Fruit fly (Drosophila melanogaster) whole organism, embryonic: Measurements from ENCODE around the gene CG14258.
A peak's percentile ranks its signal among the peaks of the same experiment; 100 is the strongest.

Source experiments
- Adf1 ChIP-seq: fragments of 200-800 bp; sonication (Bioruptor generic); IDR thresholded peaks from 2 replicates; pipeline ENCODE4 v1.3.6; 2022; ENCODE audit warnings: missing biosample characterization, missing genetic modification characterization
- Antp ChIP-seq: fragments of 200-800 bp; sonication (Bioruptor generic); optimal IDR thresholded peaks from 3 replicates; lab custom pipeline; 2016; ENCODE audit warnings: missing biosample characterization, missing genetic modification characterization
- BtbVII ChIP-seq: fragments of 200-800 bp; sonication (Bioruptor generic); optimal IDR thresholded peaks from 3 replicates; lab custom pipeline; 2017; ENCODE audit warnings: missing biosample characterization, mild to moderate bottlenecking, missing genetic modification characterization
- CG10979 ChIP-seq: fragments of 200-800 bp; sonication (Bioruptor generic); optimal IDR thresholded peaks from 2 replicates; lab custom pipeline; 2018; ENCODE audit warnings: missing biosample characterization, mild to moderate bottlenecking, missing genetic modification characterization, moderate library complexity
- CG11696 ChIP-seq: fragments of 200-800 bp; sonication (Bioruptor generic); IDR thresholded peaks from 2 replicates; pipeline ENCODE4 v1.3.6; 2022; ENCODE audit warnings: missing biosample characterization, missing genetic modification characterization
- CG12155 ChIP-seq: fragments of 200-800 bp; sonication (Bioruptor generic); optimal IDR thresholded peaks from 3 replicates; lab custom pipeline; 2016; ENCODE audit warnings: missing biosample characterization, missing genetic modification characterization
- CG12391 ChIP-seq: fragments of 200-800 bp; sonication (Bioruptor generic); optimal IDR thresholded peaks from 3 replicates; lab custom pipeline; 2018; ENCODE audit warnings: missing biosample characterization, mild to moderate bottlenecking, missing genetic modification characterization, moderate library complexity
- CG13894 ChIP-seq: fragments of 200-800 bp; sonication (Bioruptor generic); optimal IDR thresholded peaks from 3 replicates; lab custom pipeline; 2018; ENCODE audit warnings: missing biosample characterization, mild to moderate bottlenecking, missing genetic modification characterization, moderate library complexity
- CG14050 ChIP-seq: fragments of 200-800 bp; sonication (Bioruptor generic); IDR thresholded peaks from 3 replicates; pipeline ENCODE4 v1.3.6; 2022; ENCODE audit warnings: missing biosample characterization, missing genetic modification characterization
- CG15601 ChIP-seq: fragments of 200-800 bp; sonication (Bioruptor generic); optimal IDR thresholded peaks from 3 replicates; lab custom pipeline; 2019; ENCODE audit warnings: missing biosample characterization, mild to moderate bottlenecking, missing genetic modification characterization, moderate library complexity
- CG15696 ChIP-seq: fragments of 200-800 bp; sonication (Bioruptor generic); optimal IDR thresholded peaks from 2 replicates; lab custom pipeline; 2019; ENCODE audit warnings: missing biosample characterization, mild to moderate bottlenecking, missing genetic modification characterization, moderate library complexity
- CG1602 ChIP-seq: fragments of 200-800 bp; sonication (Bioruptor generic); optimal IDR thresholded peaks from 3 replicates; lab custom pipeline; 2016; ENCODE audit warnings: missing biosample characterization, missing genetic modification characterization
- CG1792 ChIP-seq: fragments of 200-800 bp; sonication (Bioruptor generic); optimal IDR thresholded peaks from 2 replicates; lab custom pipeline; 2016; ENCODE audit warnings: missing biosample characterization, missing genetic modification characterization
- CG18011 ChIP-seq: fragments of 200-800 bp; sonication (Bioruptor generic); optimal IDR thresholded peaks from 2 replicates; lab custom pipeline; 2017; ENCODE audit warnings: missing biosample characterization, missing genetic modification characterization, mild to moderate bottlenecking, moderate library complexity, missing genotype
- CG18764 ChIP-seq: fragments of 200-800 bp; sonication (Bioruptor generic); optimal IDR thresholded peaks from 3 replicates; lab custom pipeline; 2016; ENCODE audit warnings: missing biosample characterization, missing genetic modification characterization
- CG2120 ChIP-seq: fragments of 200-800 bp; sonication (Bioruptor generic); optimal IDR thresholded peaks from 3 replicates; lab custom pipeline; 2016; ENCODE audit warnings: missing biosample characterization, missing genetic modification characterization
- CG2129 ChIP-seq: fragments of 200-800 bp; sonication (Bioruptor generic); IDR thresholded peaks from 2 replicates; pipeline ENCODE4 v1.3.6; 2022; ENCODE audit warnings: missing biosample characterization, missing genetic modification characterization; ENCODE audit not compliant: partially characterized antibody
- CG30020 ChIP-seq: fragments of 200-800 bp; optimal IDR thresholded peaks from 2 replicates; lab custom pipeline; 2019; ENCODE audit warnings: missing biosample characterization, mild to moderate bottlenecking, missing genetic modification characterization, moderate library complexity
- CG34422 ChIP-seq: fragments of 200-800 bp; sonication (Bioruptor generic); IDR thresholded peaks from 3 replicates; pipeline ENCODE4 v1.3.6; 2022; ENCODE audit warnings: missing biosample characterization, missing genetic modification characterization
- CG4820 ChIP-seq: fragments of 200-800 bp; sonication (Bioruptor generic); optimal IDR thresholded peaks from 3 replicates; lab custom pipeline; 2016; ENCODE audit warnings: missing biosample characterization, missing genetic modification characterization
- CG8359 ChIP-seq: fragments of 200-800 bp; sonication (Bioruptor generic); optimal IDR thresholded peaks from 2 replicates; lab custom pipeline; 2017; ENCODE audit warnings: missing biosample characterization, mild to moderate bottlenecking, missing genetic modification characterization, borderline replicate concordance
- CG9215 ChIP-seq: fragments of 200-800 bp; sonication (Bioruptor generic); IDR thresholded peaks from 2 replicates; pipeline ENCODE4 v1.3.6; 2022; ENCODE audit warnings: missing biosample characterization, missing genetic modification characterization
- Chrac-16 ChIP-seq: fragments of 200-800 bp; sonication (Bioruptor generic); optimal IDR thresholded peaks from 3 replicates; lab custom pipeline; 2016; ENCODE audit warnings: missing biosample characterization, missing genetic modification characterization
- CrebB ChIP-seq: fragments of 200-800 bp; sonication (Bioruptor generic); optimal IDR thresholded peaks from 3 replicates; lab custom pipeline; 2018; ENCODE audit warnings: missing biosample characterization, mild to moderate bottlenecking, missing genetic modification characterization
- Dip3 ChIP-seq: fragments of 200-800 bp; sonication (Bioruptor generic); optimal IDR thresholded peaks from 3 replicates; lab custom pipeline; 2016; ENCODE audit warnings: missing biosample characterization, missing genetic modification characterization
- Doc3 ChIP-seq: fragments of 200-800 bp; sonication (Bioruptor generic); IDR thresholded peaks from 3 replicates; pipeline ENCODE4 v1.3.6; 2022; ENCODE audit warnings: missing biosample characterization, missing genetic modification characterization; ENCODE audit not compliant: partially characterized antibody
- H2.0 ChIP-seq: fragments of 200-800 bp; sonication (Bioruptor generic); IDR thresholded peaks from 2 replicates; pipeline ENCODE4 v1.3.6; 2022; ENCODE audit warnings: missing biosample characterization, missing genetic modification characterization
- Hr78 ChIP-seq, 2 experiments: fragments of 200-800 bp in 1 of 2; fragments of >200 bp in 1 of 2; sonication (Bioruptor generic) in 1 of 2; optimal IDR thresholded peaks; 2 replicates each; lab custom pipeline; 2017 to 2019; ENCODE audit warnings: missing biosample characterization in 2 of 2, missing genetic modification characterization in 2 of 2, mild to moderate bottlenecking in 1 of 2, moderate library complexity in 1 of 2
- Hsf ChIP-seq: fragments of 200-800 bp; sonication (Bioruptor generic); optimal IDR thresholded peaks from 3 replicates; lab custom pipeline; 2016; ENCODE audit warnings: missing biosample characterization, missing genetic modification characterization
- Opbp ChIP-seq: fragments of 200-800 bp; sonication (Bioruptor generic); IDR thresholded peaks from 3 replicates; pipeline ENCODE4 v1.3.6; 2022; ENCODE audit warnings: missing biosample characterization, missing genetic modification characterization; ENCODE audit not compliant: partially characterized antibody
- Spps ChIP-seq: fragments of 200-800 bp; sonication (Bioruptor generic); optimal IDR thresholded peaks from 2 replicates; lab custom pipeline; 2018; ENCODE audit warnings: missing biosample characterization, mild to moderate bottlenecking, missing genetic modification characterization
- abd-A ChIP-seq: fragments of 200-800 bp; sonication (Bioruptor generic); optimal IDR thresholded peaks from 3 replicates; lab custom pipeline; 2019; ENCODE audit warnings: missing biosample characterization, mild to moderate bottlenecking, missing genetic modification characterization, moderate library complexity
- cas ChIP-seq: fragments of 200-800 bp; sonication (Bioruptor generic); IDR thresholded peaks from 2 replicates; pipeline ENCODE4 v1.3.6; 2022; ENCODE audit warnings: missing biosample characterization, missing genetic modification characterization
- chm ChIP-seq: fragments of 200-800 bp; sonication (Bioruptor generic); IDR thresholded peaks from 2 replicates; pipeline ENCODE4 v1.3.6; 2022; ENCODE audit warnings: missing biosample characterization, missing genetic modification characterization
- corto ChIP-seq: fragments of 200-800 bp; sonication (Bioruptor generic); optimal IDR thresholded peaks from 2 replicates; lab custom pipeline; 2016; ENCODE audit warnings: missing biosample characterization, mild to moderate bottlenecking, missing genetic modification characterization, moderate library complexity
- da ChIP-seq: fragments of 200-800 bp; sonication (Bioruptor generic); optimal IDR thresholded peaks from 2 replicates; lab custom pipeline; 2016; ENCODE audit warnings: missing biosample characterization, missing genetic modification characterization
- fru ChIP-seq: fragments of >200 bp; optimal IDR thresholded peaks from 2 replicates; lab custom pipeline; 2017
- jumu ChIP-seq: fragments of 200-800 bp; sonication (Bioruptor generic); optimal IDR thresholded peaks from 3 replicates; lab custom pipeline; 2016; ENCODE audit warnings: missing biosample characterization, missing genetic modification characterization
- ken ChIP-seq: fragments of 200-800 bp; sonication (Bioruptor generic); IDR thresholded peaks from 3 replicates; pipeline ENCODE4 v1.3.6; 2022; ENCODE audit warnings: missing biosample characterization, missing genetic modification characterization
- kni ChIP-seq: fragments of 200-800 bp; sonication (Bioruptor generic); optimal IDR thresholded peaks from 3 replicates; lab custom pipeline; 2017; ENCODE audit warnings: mild to moderate bottlenecking, missing biosample characterization, missing genetic modification reagents, missing genetic modification characterization
- nmo ChIP-seq: fragments of 200-800 bp; sonication (Bioruptor generic); optimal IDR thresholded peaks from 2 replicates; lab custom pipeline; 2018; ENCODE audit warnings: missing biosample characterization, mild to moderate bottlenecking, missing genetic modification characterization, moderate library complexity
- oc ChIP-seq: fragments of 200-800 bp; sonication (Bioruptor generic); optimal IDR thresholded peaks from 2 replicates; lab custom pipeline; 2018; ENCODE audit warnings: missing biosample characterization, mild to moderate bottlenecking, missing genetic modification characterization, moderate library complexity
- odd ChIP-seq: fragments of 200-800 bp; sonication (Bioruptor generic); optimal IDR thresholded peaks from 2 replicates; lab custom pipeline; 2017; ENCODE audit warnings: missing biosample characterization, mild to moderate bottlenecking, missing genetic modification characterization
- otp ChIP-seq: fragments of 200-800 bp; sonication (Bioruptor generic); IDR thresholded peaks from 3 replicates; pipeline ENCODE4, ENCODE4 v1.3.6; 2022; ENCODE audit warnings: missing biosample characterization, missing genetic modification characterization
- pb ChIP-seq: fragments of 200-800 bp; sonication (Bioruptor generic); optimal IDR thresholded peaks from 3 replicates; lab custom pipeline; 2016; ENCODE audit warnings: missing biosample characterization, missing genetic modification characterization
- row ChIP-seq: fragments of 200-800 bp; sonication (Bioruptor generic); IDR thresholded peaks from 3 replicates; pipeline ENCODE4 v1.3.6; 2022; ENCODE audit warnings: missing biosample characterization, missing genetic modification characterization
- trh ChIP-seq: fragments of 200-800 bp; sonication (Bioruptor generic); optimal IDR thresholded peaks from 2 replicates; lab custom pipeline; 2016; ENCODE audit warnings: missing biosample characterization, missing genetic modification characterization
- vfl ChIP-seq: fragments of 200-800 bp; sonication (Bioruptor generic); optimal IDR thresholded peaks from 2 replicates; lab custom pipeline; 2016; ENCODE audit warnings: missing biosample characterization, missing genetic modification characterization
- z ChIP-seq: fragments of 200-800 bp; sonication (Bioruptor generic); IDR thresholded peaks from 3 replicates; pipeline ENCODE4 v1.3.6; 2022; ENCODE audit warnings: missing biosample characterization, missing genetic modification characterization

The CG14258 gene

DNA sequence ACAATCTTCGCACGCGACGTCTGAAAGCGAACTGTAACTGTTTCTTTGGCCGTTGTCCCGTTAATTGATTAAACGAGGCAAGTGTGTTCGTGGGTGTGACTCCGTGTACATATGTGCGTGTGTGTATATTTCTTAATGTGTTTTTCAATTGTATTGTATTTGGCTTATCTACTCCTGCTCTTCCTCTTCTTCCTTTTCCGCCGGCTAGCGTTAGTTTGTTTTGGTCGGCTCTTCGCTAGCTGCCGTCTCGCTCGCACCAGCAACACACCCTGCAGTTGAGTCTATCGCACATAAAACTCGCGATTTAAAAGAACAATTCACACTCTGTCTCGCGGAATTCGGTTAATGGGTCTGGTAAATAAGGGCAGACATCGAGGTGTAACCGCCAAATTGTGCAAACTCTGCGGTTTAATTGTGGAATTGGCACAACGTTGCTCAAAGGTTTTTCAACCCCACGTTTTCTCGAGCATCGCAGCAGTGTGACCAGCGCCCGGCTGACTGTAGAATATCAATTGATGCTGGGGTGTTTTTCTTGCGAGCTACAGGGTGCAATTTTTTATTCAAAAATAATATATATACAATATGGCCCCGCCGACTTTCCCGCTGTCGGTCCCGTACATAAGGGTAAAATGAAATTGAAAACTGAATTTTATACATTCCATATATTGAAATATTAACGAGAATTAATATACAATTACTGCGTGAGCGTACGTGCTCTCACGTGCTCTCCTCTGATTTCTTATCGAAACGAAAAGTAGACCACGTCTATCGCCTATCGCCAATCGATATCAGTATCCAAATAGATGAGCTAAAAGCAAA lies 19.1 kb downstream of the CG14258 start, which contains the start of the genes gb and CG5815 (continued):
- TF ChIP-seq cas (GFP tag; lab: Robert Waterston, UW) (peak; percentile 88), CG1792 (peak; percentile 17), row (GFP tag; lab: Robert Waterston, UW) (peak; percentile 97), CG30020 (tag; lab: Kevin White, UChicago) (peak; percentile 71), Doc3 (GFP tag; lab: Robert Waterston, UW) (peak; percentile 98), CrebB (tag; lab: Kevin White, UChicago) (peak; percentile 59), chm (GFP tag; lab: Robert Waterston, UW) (peak; percentile 86), Hsf (peak; percentile 91), pb (GFP tag; lab: Kevin White, UChicago) (no peak), trh (GFP tag; lab: Kevin White, UChicago) (peak; percentile 78), CG10979 (tag; lab: Kevin White, UChicago) (peak; percentile 83), CG2129 (GFP tag; lab: Robert Waterston, UW) (peak; percentile 96), CG15696 (tag; lab: Kevin White, UChicago) (peak; percentile 93), Opbp (peak; percentile 86), z (no peak; the same call in 1 of the 3 replicates), fru (no peak), CG11696 (GFP tag; lab: Robert Waterston, UW) (peak; percentile 77), otp (GFP tag; lab: Robert Waterston, UW) (peak; percentile 85), abd-A (no peak), CG12155 (peak; percentile 93), Dip3 (GFP tag; lab: Kevin White, UChicago) (peak; percentile 83), CG12391 (tag; lab: Kevin White, UChicago) (peak; percentile 94), CG18764 (GFP tag; lab: Kevin White, UChicago) (peak; percentile 85), CG18011 (GFP tag; lab: Kevin White, UChicago) (peak; percentile 80), CG9215 (GFP tag; lab: Robert Waterston, UW) (peak; percentile 89), Adf1 (GFP tag; lab: Robert Waterston, UW) (peak; percentile 64; the same call in 1 of the 2 replicates), Hr78 (GFP tag; optimal IDR thresholded peaks at IDR 0.05; lab: Kevin White, UChicago) (peak in 1 of 2 experiments; percentile 54), CG2120 (GFP tag; lab: Kevin White, UChicago) (peak; percentile 96), odd (GFP tag; lab: Kevin White, UChicago) (peak; percentile 74), corto (GFP tag; lab: Kevin White, UChicago) (peak; percentile 88), Spps (tag; lab: Kevin White, UChicago) (peak; percentile 45), kni (GFP tag; lab: Kevin White, UChicago) (peak; percentile 98), CG1602 (GFP tag; lab: Kevin White, UChicago) (peak; percentile 91), ken (GFP tag; lab: Robert Waterston, UW) (peak; percentile 91), Antp (GFP tag; lab: Kevin White, UChicago) (peak; percentile 51), CG4820 (peak; percentile 86), CG14050 (GFP tag; lab: Robert Waterston, UW) (peak; percentile 82), Chrac-16 (GFP tag; lab: Kevin White, UChicago) (peak; percentile 93), nmo (GFP tag; lab: Kevin White, UChicago) (peak; percentile 94), BtbVII (peak; percentile 83), jumu (peak; percentile 61), vfl (GFP tag; lab: Kevin White, UChicago) (peak; percentile 91), oc (tag; lab: Kevin White, UChicago) (no peak), H2.0 (GFP tag; lab: Robert Waterston, UW) (peak; percentile 89), CG15601 (tag; lab: Kevin White, UChicago) (peak; percentile 79), da (GFP tag; lab: Kevin White, UChicago) (no peak), CG34422 (GFP tag; lab: Robert Waterston, UW) (peak; percentile 72), CG8359 (GFP tag; lab: Kevin White, UChicago) (peak; percentile 70), CG13894 (no peak)
